Fruit fly (Drosophila melanogaster) whole organism, prepupa: ENCODE results near the gene CG13046.

ENCODE experiments used
- Blimp-1 ChIP-seq: fragments of 200-800 bp; sonication (Bioruptor generic); optimal IDR thresholded peaks from 3 replicates; lab custom pipeline; 2017; ENCODE audit warnings: missing biosample characterization, missing genetic modification characterization, mild to moderate bottlenecking, moderate library complexity, missing genetic modification reagents
- CG3032 ChIP-seq: fragments of 200-800 bp; optimal IDR thresholded peaks from 2 replicates; lab custom pipeline; 2019; ENCODE audit warnings: missing biosample characterization, mild to moderate bottlenecking, missing genetic modification characterization, moderate library complexity
- CG6792 ChIP-seq: fragments of 200-800 bp; sonication (Bioruptor generic); optimal IDR thresholded peaks from 3 replicates; lab custom pipeline; 2016; ENCODE audit warnings: missing biosample characterization, missing genetic modification characterization
- CG9139 ChIP-seq: fragments of 200-800 bp; sonication (Bioruptor generic); optimal IDR thresholded peaks from 3 replicates; lab custom pipeline; 2017; ENCODE audit warnings: missing biosample characterization, mild to moderate bottlenecking, missing genetic modification characterization
- Hr38 ChIP-seq: sonication (Bioruptor generic); optimal IDR thresholded peaks from 2 replicates; lab custom pipeline; 2016; ENCODE audit warnings: missing biosample characterization, missing genetic modification characterization
- OdsH ChIP-seq: fragments of 200-800 bp; sonication (Bioruptor generic); optimal IDR thresholded peaks from 3 replicates; lab custom pipeline; 2016; ENCODE audit warnings: missing biosample characterization, missing genetic modification characterization
- Sox14 ChIP-seq: fragments of 200-800 bp; sonication (Bioruptor generic); optimal IDR thresholded peaks from 3 replicates; lab custom pipeline; 2016; ENCODE audit warnings: missing biosample characterization, missing genetic modification characterization
- achi ChIP-seq: fragments of 200-800 bp; sonication (Bioruptor generic); optimal IDR thresholded peaks from 3 replicates; lab custom pipeline; 2016; ENCODE audit warnings: missing biosample characterization, missing genetic modification characterization
- acj6 ChIP-seq: fragments of 200-800 bp; sonication (Bioruptor generic); optimal IDR thresholded peaks from 3 replicates; lab custom pipeline; 2016; ENCODE audit warnings: missing biosample characterization, missing genetic modification characterization
- cyc ChIP-seq: fragments of 200-800 bp; sonication (Bioruptor generic); optimal IDR thresholded peaks from 3 replicates; lab custom pipeline; 2016; ENCODE audit warnings: missing biosample characterization, missing genetic modification characterization
- dsx ChIP-seq: fragments of 200-800 bp; optimal IDR thresholded peaks from 3 replicates; lab custom pipeline; 2019; ENCODE audit warnings: missing biosample characterization, mild to moderate bottlenecking, missing genetic modification characterization, moderate library complexity; ENCODE audit not compliant: poor library complexity, severe bottlenecking
- ss ChIP-seq, 2 experiments: fragments of 200-800 bp; sonication (Bioruptor generic); optimal IDR thresholded peaks; 2 replicates in 1 of 2; 3 replicates in 1 of 2; lab custom pipeline; 2017 to 2018; ENCODE audit warnings: mild to moderate bottlenecking in 2 of 2, missing biosample characterization in 2 of 2, missing genetic modification characterization in 2 of 2, moderate library complexity in 1 of 2

DNA sequence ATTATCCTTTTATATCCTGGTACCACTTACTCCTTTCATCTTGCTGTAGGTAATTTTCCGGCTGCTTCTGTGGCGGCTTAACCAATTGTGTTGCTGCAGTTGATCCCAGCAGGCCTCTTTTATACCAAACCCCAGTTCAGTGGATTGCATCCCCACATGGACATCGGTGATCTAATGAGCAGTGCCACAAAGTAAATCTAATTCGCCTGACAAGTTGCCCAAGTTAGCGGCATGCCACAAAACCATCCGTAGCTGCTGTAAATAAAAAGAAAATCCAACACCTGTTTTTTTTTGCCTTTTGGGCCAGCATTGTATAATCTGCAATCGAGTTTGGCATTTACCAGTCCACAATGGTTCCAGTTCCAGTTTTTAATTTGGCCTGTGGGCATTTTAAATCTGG, 9.1 kb downstream of the CG13046 start, which contains the start of gene CG13050:
- no peak for TF ChIP-seq CG3032
- no peak for TF ChIP-seq dsx
- no peak for TF ChIP-seq Blimp-1 (GFP tag; lab: Kevin White, UChicago)
- no peak for TF ChIP-seq Hr38 (GFP tag; lab: Kevin White, UChicago)
- no peak for TF ChIP-seq acj6
- no peak for TF ChIP-seq OdsH
- TF ChIP-seq ss (GFP tag; optimal IDR thresholded peaks at IDR 0.05; lab: Kevin White, UChicago) = no peak
- no peak for TF ChIP-seq achi (GFP tag; lab: Kevin White, UChicago)
- TF ChIP-seq CG9139 (GFP tag; lab: Kevin White, UChicago) = no peak
- no peak for TF ChIP-seq cyc
- no peak for TF ChIP-seq Sox14 (GFP tag; lab: Kevin White, UChicago)
- TF ChIP-seq CG6792 = no peak
